Fruit fly (Drosophila melanogaster): Measurements from ENCODE around the gene lap.

DNA sequence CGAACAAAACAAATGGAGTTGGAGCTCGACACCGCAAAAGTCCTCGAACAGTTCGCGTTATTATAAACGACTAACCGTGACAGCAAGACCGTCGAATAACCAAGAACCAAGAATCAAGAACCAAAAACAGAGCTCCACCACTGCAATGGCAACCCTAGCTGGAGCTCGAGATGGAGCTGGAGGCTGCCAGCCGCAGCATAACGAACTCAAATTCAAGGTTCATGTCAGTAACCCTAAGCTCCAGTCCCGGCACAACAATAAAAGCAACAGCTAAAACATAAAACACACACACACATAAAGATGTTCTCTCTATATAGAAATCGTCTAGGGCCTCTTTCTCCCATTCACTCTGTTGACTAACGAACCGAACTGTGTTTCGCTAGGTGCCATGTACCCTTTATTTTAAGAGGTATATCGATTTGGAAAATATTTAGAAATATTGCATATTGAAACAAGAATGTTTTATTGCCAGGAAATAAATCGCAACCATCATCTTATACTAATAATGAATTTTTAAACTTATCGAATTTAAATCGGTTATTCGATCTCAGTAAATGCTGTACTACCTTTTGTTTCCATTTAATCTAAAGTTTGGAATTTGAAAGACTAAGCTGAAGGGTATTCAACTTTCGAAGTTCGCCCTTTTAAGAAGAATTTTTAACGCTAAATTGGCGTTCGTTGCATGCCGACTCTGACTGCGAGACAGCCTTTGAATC lies 15.3 kb upstream of the lap start:
- TF ChIP-seq psq (optimal IDR thresholded peaks at IDR 0.05) (no peak), CG8478 (optimal IDR thresholded peaks at IDR 0.05) (no peak), usp (GFP tag; optimal IDR thresholded peaks at IDR 0.05) (no peak)
